Fruit fly (Drosophila melanogaster) whole organism, embryonic: Measurements from ENCODE around the gene CG42445.

Experiments used
- Asciz ChIP-seq: fragments of 200-800 bp; sonication (Bioruptor generic); optimal IDR thresholded peaks from 2 replicates; lab custom pipeline; 2017; ENCODE audit warnings: missing biosample characterization, mild to moderate bottlenecking, missing genetic modification characterization, missing genetic modification reagents
- CG1024 ChIP-seq: fragments of 200-800 bp; sonication (Bioruptor generic); IDR thresholded peaks from 2 replicates; pipeline ENCODE4 v1.3.6; 2022; ENCODE audit warnings: missing biosample characterization, missing genetic modification characterization
- CG10543 ChIP-seq: fragments of 200-800 bp; sonication (Bioruptor generic); optimal IDR thresholded peaks from 3 replicates; lab custom pipeline; 2017; ENCODE audit warnings: missing biosample characterization, mild to moderate bottlenecking, missing genetic modification characterization, moderate library complexity
- CG12219 ChIP-seq: fragments of 200-800 bp; sonication (Bioruptor generic); optimal IDR thresholded peaks from 3 replicates; lab custom pipeline; 2018; ENCODE audit warnings: missing biosample characterization, mild to moderate bottlenecking, missing genetic modification characterization
- CG13287 ChIP-seq: fragments of 200-800 bp; sonication (Bioruptor generic); IDR thresholded peaks from 2 replicates; pipeline ENCODE4 v1.3.6; 2022; ENCODE audit warnings: missing biosample characterization, missing genetic modification characterization; ENCODE audit not compliant: partially characterized antibody
- CG14667 ChIP-seq: fragments of 200-800 bp; sonication (Bioruptor generic); IDR thresholded peaks from 2 replicates; pipeline ENCODE4 v1.3.6; 2022; ENCODE audit warnings: missing biosample characterization, missing genetic modification characterization
- CG15073 ChIP-seq: fragments of 200-800 bp; sonication (Bioruptor generic); optimal IDR thresholded peaks from 2 replicates; lab custom pipeline; 2016; ENCODE audit warnings: missing biosample characterization, missing genetic modification characterization
- CG15514 ChIP-seq: fragments of 200-800 bp; sonication (Bioruptor generic); optimal IDR thresholded peaks from 3 replicates; lab custom pipeline; 2017; ENCODE audit warnings: missing biosample characterization, missing genetic modification characterization, mild to moderate bottlenecking, moderate library complexity, missing genetic modification reagents
- CG16813 ChIP-seq: fragments of 200-800 bp; sonication (Bioruptor generic); IDR thresholded peaks from 3 replicates; pipeline ENCODE4 v1.3.6; 2022; ENCODE audit warnings: missing biosample characterization, missing genetic modification characterization; ENCODE audit not compliant: partially characterized antibody
- CG17385 ChIP-seq: fragments of 200-800 bp; sonication (Bioruptor generic); optimal IDR thresholded peaks from 3 replicates; lab custom pipeline; 2018; ENCODE audit warnings: missing biosample characterization, mild to moderate bottlenecking, missing genetic modification characterization
- CG17912 ChIP-seq: fragments of 200-800 bp; sonication (Bioruptor generic); optimal IDR thresholded peaks from 2 replicates; lab custom pipeline; 2018; ENCODE audit warnings: missing biosample characterization, mild to moderate bottlenecking, missing genetic modification characterization
- CG3065 ChIP-seq: fragments of 200-800 bp; sonication (Bioruptor generic); optimal IDR thresholded peaks from 2 replicates; lab custom pipeline; 2016; ENCODE audit warnings: missing biosample characterization, missing genetic modification characterization
- CG33213 ChIP-seq: fragments of 200-800 bp; sonication (Bioruptor generic); optimal IDR thresholded peaks from 3 replicates; lab custom pipeline; 2016; ENCODE audit warnings: missing biosample characterization, missing genetic modification characterization
- CG42726 ChIP-seq: fragments of 200-800 bp; sonication (Bioruptor generic); IDR thresholded peaks from 2 replicates; pipeline ENCODE4 v1.3.6; 2022; ENCODE audit warnings: missing biosample characterization, missing genetic modification characterization; ENCODE audit not compliant: partially characterized antibody
- CG4328 ChIP-seq: fragments of 200-800 bp; sonication (Bioruptor generic); optimal IDR thresholded peaks from 3 replicates; lab custom pipeline; 2017; ENCODE audit warnings: missing biosample characterization, missing genetic modification reagents, missing genetic modification characterization
- CG4854 ChIP-seq: fragments of 200-800 bp; sonication (Bioruptor generic); optimal IDR thresholded peaks from 2 replicates; lab custom pipeline; 2016; ENCODE audit warnings: missing biosample characterization, missing genetic modification characterization, inconsistent platforms
- CG7357 ChIP-seq: fragments of 200-800 bp; sonication (Bioruptor generic); IDR thresholded peaks from 3 replicates; pipeline ENCODE4 v1.3.6; 2022; ENCODE audit warnings: missing biosample characterization, missing genetic modification characterization
- CHES-1-like ChIP-seq: fragments of 200-800 bp; sonication (Bioruptor generic); optimal IDR thresholded peaks from 2 replicates; lab custom pipeline; 2016; ENCODE audit warnings: missing biosample characterization, missing genetic modification characterization
- CTCF ChIP-seq: fragments of 200-800 bp; sonication (Bioruptor generic); optimal IDR thresholded peaks from 2 replicates; lab custom pipeline; 2017; ENCODE audit warnings: missing biosample characterization, mild to moderate bottlenecking, missing genetic modification characterization, moderate library complexity
- D ChIP-seq, 2 experiments: fragments of 200-800 bp in 1 of 2; fragments of >200 bp in 1 of 2; sonication (Bioruptor generic) in 1 of 2; optimal IDR thresholded peaks; 2 replicates in 1 of 2; 3 replicates in 1 of 2; lab custom pipeline; 2017; ENCODE audit warnings: mild to moderate bottlenecking in 1 of 2, missing biosample characterization in 1 of 2, missing genetic modification characterization in 1 of 2, missing genetic modification reagents in 1 of 2
- D19B ChIP-seq: fragments of 200-800 bp; sonication (Bioruptor generic); optimal IDR thresholded peaks from 2 replicates; lab custom pipeline; 2017; ENCODE audit warnings: missing biosample characterization, mild to moderate bottlenecking, missing genetic modification characterization
- Dll ChIP-seq: fragments of 200-800 bp; sonication (Bioruptor generic); IDR thresholded peaks from 4 replicates; pipeline ENCODE4 v1.3.6; 2022; ENCODE audit warnings: missing biosample characterization, missing genetic modification characterization; ENCODE audit not compliant: partially characterized antibody
- Dp ChIP-seq: fragments of 200-800 bp; sonication (Bioruptor generic); optimal IDR thresholded peaks from 2 replicates; lab custom pipeline; 2018; ENCODE audit warnings: missing biosample characterization, mild to moderate bottlenecking, missing genetic modification characterization, moderate library complexity
- HLH3B ChIP-seq: fragments of 200-800 bp; sonication (Bioruptor generic); IDR thresholded peaks from 2 replicates; pipeline ENCODE4 v1.3.6; 2022; ENCODE audit warnings: missing biosample characterization, missing genetic modification characterization
- Hmr ChIP-seq: fragments of 200-800 bp; sonication (Bioruptor generic); optimal IDR thresholded peaks from 3 replicates; lab custom pipeline; 2017; ENCODE audit warnings: mild to moderate bottlenecking, missing biosample characterization, missing genetic modification reagents, missing genetic modification characterization
- Mes4 ChIP-seq: fragments of 200-800 bp; sonication (Bioruptor generic); optimal IDR thresholded peaks from 2 replicates; lab custom pipeline; 2016; ENCODE audit warnings: missing biosample characterization, missing genetic modification characterization
- Mrtf ChIP-seq: fragments of 200-800 bp; sonication (Bioruptor generic); IDR thresholded peaks from 3 replicates; pipeline ENCODE4 v1.3.6; 2022; ENCODE audit warnings: missing biosample characterization, missing genetic modification characterization
- Myb ChIP-seq: fragments of 200-800 bp; sonication (Bioruptor generic); optimal IDR thresholded peaks from 2 replicates; lab custom pipeline; 2016; ENCODE audit warnings: missing biosample characterization, missing genetic modification characterization
- NC2α ChIP-seq: fragments of 200-800 bp; sonication (Bioruptor generic); optimal IDR thresholded peaks from 2 replicates; lab custom pipeline; 2016; ENCODE audit warnings: missing biosample characterization, missing genetic modification characterization
- Pdp1 ChIP-seq, 2 experiments: fragments of 200-800 bp; sonication (Bioruptor generic); optimal IDR thresholded peaks; 3 replicates each; lab custom pipeline; 2016; ENCODE audit warnings: missing biosample characterization in 2 of 2, missing genetic modification characterization in 2 of 2, mild to moderate bottlenecking in 1 of 2, moderate library complexity in 1 of 2
- Ptx1 ChIP-seq: fragments of 200-800 bp; sonication (Bioruptor generic); IDR thresholded peaks from 2 replicates; pipeline ENCODE4 v1.3.6; 2022; ENCODE audit warnings: missing biosample characterization, missing genetic modification characterization
- Vsx1 ChIP-seq: fragments of 200-800 bp; sonication (Bioruptor generic); optimal IDR thresholded peaks from 2 replicates; lab custom pipeline; 2017; ENCODE audit warnings: missing biosample characterization, mild to moderate bottlenecking, missing genetic modification characterization, missing genetic modification reagents
- ap ChIP-seq: fragments of 200-800 bp; sonication (Bioruptor generic); IDR thresholded peaks from 2 replicates; pipeline ENCODE4 v1.3.6; 2022; ENCODE audit warnings: missing biosample characterization, missing genetic modification characterization
- bigmax ChIP-seq: fragments of 200-800 bp; sonication (Bioruptor generic); optimal IDR thresholded peaks from 2 replicates; lab custom pipeline; 2018; ENCODE audit warnings: missing biosample characterization, mild to moderate bottlenecking, missing genetic modification characterization
- br ChIP-seq: fragments of >200 bp; optimal IDR thresholded peaks from 2 replicates; lab custom pipeline; 2017
- fd102C ChIP-seq: fragments of 200-800 bp; sonication (Bioruptor generic); optimal IDR thresholded peaks from 2 replicates; lab custom pipeline; 2018; ENCODE audit warnings: missing biosample characterization, mild to moderate bottlenecking, missing genetic modification characterization, moderate library complexity
- grn ChIP-seq: fragments of 200-800 bp; sonication (Bioruptor generic); optimal IDR thresholded peaks from 3 replicates; lab custom pipeline; 2017; ENCODE audit warnings: missing biosample characterization, missing genetic modification characterization
- gt ChIP-seq: fragments of 200-800 bp; sonication (Bioruptor generic); IDR thresholded peaks from 2 replicates; pipeline ENCODE4 v1.3.6; 2022; ENCODE audit warnings: missing biosample characterization, missing genetic modification characterization
- insv ChIP-seq, 2 experiments: fragments of 200-800 bp; sonication (Bioruptor generic); optimal IDR thresholded peaks; 3 replicates each; lab custom pipeline; 2016 to 2018; ENCODE audit warnings: missing biosample characterization in 2 of 2, missing genetic modification characterization in 2 of 2
- inv ChIP-seq: fragments of 200-800 bp; sonication (Bioruptor generic); IDR thresholded peaks from 2 replicates; pipeline ENCODE4 v1.3.6; 2022; ENCODE audit warnings: missing biosample characterization, missing genetic modification characterization; ENCODE audit not compliant: partially characterized antibody
- pb ChIP-seq: fragments of 200-800 bp; sonication (Bioruptor generic); optimal IDR thresholded peaks from 3 replicates; lab custom pipeline; 2016; ENCODE audit warnings: missing biosample characterization, missing genetic modification characterization
- phol ChIP-seq: fragments of 200-800 bp; sonication (Bioruptor generic); optimal IDR thresholded peaks from 3 replicates; lab custom pipeline; 2018; ENCODE audit warnings: missing biosample characterization, mild to moderate bottlenecking, missing genetic modification characterization, moderate library complexity
- pros ChIP-seq: fragments of 200-800 bp; sonication (Bioruptor generic); optimal IDR thresholded peaks from 3 replicates; lab custom pipeline; 2019; ENCODE audit warnings: missing biosample characterization, mild to moderate bottlenecking, missing genetic modification characterization, moderate library complexity
- pzg ChIP-seq: fragments of 200-800 bp; sonication (Bioruptor generic); optimal IDR thresholded peaks from 3 replicates; lab custom pipeline; 2018; ENCODE audit warnings: missing biosample characterization, mild to moderate bottlenecking, missing genetic modification characterization, moderate library complexity
- sug ChIP-seq: fragments of 200-800 bp; optimal IDR thresholded peaks from 2 replicates; lab custom pipeline; 2019; ENCODE audit warnings: missing biosample characterization, mild to moderate bottlenecking, missing genetic modification characterization, moderate library complexity
- tgo ChIP-seq: fragments of 200-800 bp; sonication (Bioruptor generic); IDR thresholded peaks from 3 replicates; pipeline ENCODE4 v1.3.6; 2022; ENCODE audit warnings: missing biosample characterization, missing genetic modification characterization
- tll ChIP-seq, 2 experiments: fragments of 200-800 bp in 1 of 2; fragments of >200 bp in 1 of 2; sonication (Bioruptor generic) in 1 of 2; optimal IDR thresholded peaks; 2 replicates each; lab custom pipeline; 2017 to 2019; ENCODE audit warnings: missing biosample characterization in 2 of 2, missing genetic modification characterization in 2 of 2, mild to moderate bottlenecking in 1 of 2, moderate library complexity in 1 of 2
- tna ChIP-seq: fragments of 200-800 bp; sonication (Bioruptor generic); IDR thresholded peaks from 2 replicates; pipeline ENCODE4 v1.3.6; 2022; ENCODE audit warnings: missing biosample characterization, missing genetic modification characterization; ENCODE audit not compliant: partially characterized antibody

CG42445 gene

dm6 chr3L:8186627-8187396 lies 28.1 kb upstream of the CG42445 start, which contains the start of the genes ERR and Atg18a (continued):
- TF ChIP-seq NC2α (GFP tag; lab: Kevin White, UChicago), result peak; percentile 57
- no peak for TF ChIP-seq Mes4 (GFP tag; lab: Kevin White, UChicago)
- peak; percentile 61; the same call in 1 of the 2 replicates for TF ChIP-seq inv (GFP tag; lab: Robert Waterston, UW)
- peak; percentile 88 for TF ChIP-seq pzg
- no peak for TF ChIP-seq Asciz (GFP tag; lab: Kevin White, UChicago)
- peak; percentile 58 for TF ChIP-seq CG17385 (GFP tag; lab: Kevin White, UChicago)
- TF ChIP-seq Myb (GFP tag; lab: Kevin White, UChicago), result peak; percentile 51
- TF ChIP-seq phol, result peak; percentile 90
- TF ChIP-seq CG10543, result peak; percentile 92
- peak; percentile 92 for TF ChIP-seq Ptx1 (GFP tag; lab: Robert Waterston, UW)
- peak in 1 of 2 experiments; percentile 90 for TF ChIP-seq tll (GFP tag; optimal IDR thresholded peaks at IDR 0.05; lab: Kevin White, UChicago)
- peak; percentile 89 for TF ChIP-seq CG14667 (GFP tag; lab: Robert Waterston, UW)
- no peak for TF ChIP-seq CG12219 (GFP tag; lab: Kevin White, UChicago)
- TF ChIP-seq CG16813 (GFP tag; lab: Robert Waterston, UW), result peak; percentile 71
- TF ChIP-seq HLH3B (GFP tag; lab: Robert Waterston, UW), result peak; percentile 80
- TF ChIP-seq tna (GFP tag; lab: Robert Waterston, UW), result no peak
- no peak for TF ChIP-seq br (lab: Kevin White, UChicago)
- TF ChIP-seq bigmax (GFP tag; lab: Kevin White, UChicago), result no peak
- peak; percentile 54; the same call in 1 of the 2 replicates for TF ChIP-seq CG1024
- peak; percentile 39 for TF ChIP-seq D (optimal IDR thresholded peaks at IDR 0.05; lab: Kevin White, UChicago)
- peak; percentile 79 for TF ChIP-seq D (GFP tag; optimal IDR thresholded peaks at IDR 0.05; lab: Kevin White, UChicago)
- TF ChIP-seq Vsx1 (GFP tag; lab: Kevin White, UChicago), result peak; percentile 41
- peak; percentile 89 for TF ChIP-seq sug (tag; lab: Kevin White, UChicago)
- peak; percentile 89 for TF ChIP-seq Hmr (GFP tag; lab: Kevin White, UChicago)
- TF ChIP-seq Dp (GFP tag; lab: Kevin White, UChicago), result peak; percentile 27
- TF ChIP-seq CG15073 (GFP tag; lab: Kevin White, UChicago), result no peak
- TF ChIP-seq pros (GFP tag; lab: Kevin White, UChicago), result no peak
- TF ChIP-seq CTCF, result no peak
- TF ChIP-seq CG4328 (GFP tag; lab: Kevin White, UChicago), result peak; percentile 65
- TF ChIP-seq CG13287 (GFP tag; lab: Robert Waterston, UW), result peak; percentile 70
- TF ChIP-seq CG15514 (GFP tag; lab: Kevin White, UChicago), result peak; percentile 99
- TF ChIP-seq gt (GFP tag; lab: Robert Waterston, UW), result peak; percentile 71
- peak; percentile 79 for TF ChIP-seq CHES-1-like
- peak; percentile 60 for TF ChIP-seq CG33213 (GFP tag; lab: Kevin White, UChicago)
- peak; percentile 60 for TF ChIP-seq D19B
- TF ChIP-seq Mrtf (GFP tag; lab: Robert Waterston, UW), result peak; percentile 79
- peak; percentile 65 for TF ChIP-seq pb (GFP tag; lab: Kevin White, UChicago)
- TF ChIP-seq CG4854 (GFP tag; lab: Kevin White, UChicago), result peak; percentile 61
- peak; percentile 40 for TF ChIP-seq CG17912 (GFP tag; lab: Kevin White, UChicago)
- peak in 1 of 2 experiments; percentile 67 for TF ChIP-seq insv (GFP tag; optimal IDR thresholded peaks at IDR 0.05; lab: Kevin White, UChicago)
- TF ChIP-seq tgo (GFP tag; lab: Robert Waterston, UW), result peak; percentile 85
- peak; percentile 74 for TF ChIP-seq ap (GFP tag; lab: Robert Waterston, UW)
- peak; percentile 61 to 89 for TF ChIP-seq Pdp1 (GFP tag; optimal IDR thresholded peaks at IDR 0.05; lab: Kevin White, UChicago)
- peak; percentile 74 for TF ChIP-seq CG7357 (GFP tag; lab: Robert Waterston, UW)
- peak; percentile 67 for TF ChIP-seq Dll (GFP tag; lab: Robert Waterston, UW)
- peak; percentile 14; the same call in 1 of the 2 replicates for TF ChIP-seq CG42726 (GFP tag; lab: Robert Waterston, UW)
- TF ChIP-seq CG3065 (GFP tag; lab: Kevin White, UChicago), result peak; percentile 13
- no peak for TF ChIP-seq grn
- TF ChIP-seq fd102C (GFP tag; lab: Kevin White, UChicago), result no peak
